Fruit fly (Drosophila melanogaster): ENCODE results near the gene Task6.

The Task6 gene

DNA sequence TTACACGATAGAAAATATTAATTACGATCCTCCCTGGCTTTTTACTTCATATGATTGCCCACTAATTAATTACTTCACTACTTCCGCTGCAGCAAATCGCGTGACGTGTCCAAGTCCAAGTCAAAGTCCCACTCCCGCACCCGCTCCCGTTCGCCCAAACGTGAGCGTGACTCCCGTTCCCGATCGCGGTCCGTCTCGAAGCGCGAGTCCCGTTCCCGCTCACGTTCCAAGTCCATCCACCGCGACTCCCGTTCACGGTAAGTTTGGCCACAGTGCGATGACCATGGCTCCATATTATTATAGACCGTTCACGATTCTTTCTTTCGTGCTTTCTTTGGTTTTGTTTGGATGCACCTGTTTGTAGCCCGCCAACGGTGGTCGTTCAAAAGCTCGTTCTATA lies 8.3 kb downstream of the Task6 start:
- TF ChIP-seq D1 (tag; optimal IDR thresholded peaks at IDR 0.05) (no peak), fd96Ca (GFP tag; IDR thresholded peaks at IDR 0.05) (no peak), Pif1B (GFP tag; optimal IDR thresholded peaks at IDR 0.05) (no peak), CG10348 (GFP tag; IDR thresholded peaks at IDR 0.05) (no peak), Snoo (tag; optimal IDR thresholded peaks at IDR 0.05) (no peak), gl (tag; optimal IDR thresholded peaks at IDR 0.05) (no peak)

- TF ChIP-seq Pif1A (GFP tag; optimal IDR thresholded peaks at IDR 0.05) (no peak), fd96Ca (GFP tag; IDR thresholded peaks at IDR 0.05) (no peak), CG13204 (GFP tag; optimal IDR thresholded peaks at IDR 0.05) (no peak), gl (tag; optimal IDR thresholded peaks at IDR 0.05) (no peak), CG12605 (GFP tag; IDR thresholded peaks at IDR 0.05) (no peak), CG10348 (GFP tag; IDR thresholded peaks at IDR 0.05) (no peak), CG15710 (tag; optimal IDR thresholded peaks at IDR 0.05) (no peak), CG32121 (GFP tag; IDR thresholded peaks at IDR 0.05) (no peak), Pif1B (GFP tag; optimal IDR thresholded peaks at IDR 0.05) (no peak), Snoo (tag; optimal IDR thresholded peaks at IDR 0.05) (no peak), D1 (tag; optimal IDR thresholded peaks at IDR 0.05) (no peak), CG14655 (GFP tag; optimal IDR thresholded peaks at IDR 0.05) (no peak), rn (GFP tag; IDR thresholded peaks at IDR 0.05) (no peak), CG9948 (tag; optimal IDR thresholded peaks at IDR 0.05) (no peak), CG8159 (tag; optimal IDR thresholded peaks at IDR 0.05) (no peak), CG8301 (tag; optimal IDR thresholded peaks at IDR 0.05) (no peak)
Measured at dm6 chr3R:13662149-13662548, 12.2 kb downstream of the Task6 start.

DNA sequence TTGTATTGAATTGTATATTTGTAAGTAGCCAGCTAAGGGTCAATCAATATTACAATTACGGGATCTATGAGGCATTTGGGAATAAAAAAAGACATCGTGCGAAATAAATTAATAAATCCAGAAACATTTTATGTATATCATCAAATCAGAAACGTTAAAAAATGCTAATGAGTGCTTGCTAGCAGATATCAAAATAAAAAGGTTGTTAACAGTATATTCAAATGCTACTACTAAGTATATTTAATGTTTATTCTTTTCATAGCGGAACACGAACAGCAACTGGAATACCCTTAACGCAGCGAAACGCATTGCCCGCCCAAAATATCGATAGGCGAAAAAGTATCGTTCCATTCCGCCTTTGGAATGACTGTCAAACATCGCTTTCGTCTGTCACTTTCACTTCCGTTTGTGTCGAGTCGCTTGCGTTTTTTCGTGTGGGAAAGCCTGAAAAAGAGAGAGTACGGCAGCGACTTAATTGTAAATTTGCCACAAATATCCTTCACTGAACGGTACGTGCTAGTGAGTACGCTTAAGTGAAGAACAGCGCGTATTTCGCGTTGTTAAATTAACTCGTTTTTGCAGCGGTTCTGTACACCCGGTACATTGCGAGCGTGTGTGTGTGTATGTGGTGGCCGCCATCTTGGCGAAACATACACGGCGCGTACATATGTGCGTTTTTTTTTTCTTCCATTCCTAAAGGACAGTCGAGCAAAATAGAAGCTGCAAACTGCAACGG lies 13.2 kb downstream of the Task6 start, which contains the start of gene B52:
Gene B52, plus strand, starts transcription at position 388 of the 736 bp plus-strand sequence.
- TF ChIP-seq CG10348 (GFP tag; IDR thresholded peaks at IDR 0.05) (no peak), fd96Ca (GFP tag; IDR thresholded peaks at IDR 0.05) (peak; percentile 30; the same call in 1 of the 3 replicates), CG8159 (tag; optimal IDR thresholded peaks at IDR 0.05) (no peak), CG9948 (tag; optimal IDR thresholded peaks at IDR 0.05) (no peak), Pif1A (GFP tag; optimal IDR thresholded peaks at IDR 0.05) (peak; percentile 44), CG8301 (tag; optimal IDR thresholded peaks at IDR 0.05) (peak; percentile 44), CG15710 (tag; optimal IDR thresholded peaks at IDR 0.05) (peak; percentile 18), EcR (GFP tag; optimal IDR thresholded peaks at IDR 0.05) (peak; percentile 23), Snoo (tag; optimal IDR thresholded peaks at IDR 0.05) (peak; percentile 73), CG14655 (GFP tag; optimal IDR thresholded peaks at IDR 0.05) (no peak), Ets98B (GFP tag; IDR thresholded peaks at IDR 0.05) (peak; percentile 43), rn (GFP tag; IDR thresholded peaks at IDR 0.05) (no peak), Pif1B (GFP tag; optimal IDR thresholded peaks at IDR 0.05) (peak; percentile 54), CG17806 (tag; optimal IDR thresholded peaks at IDR 0.05) (no peak), CG32121 (GFP tag; IDR thresholded peaks at IDR 0.05) (peak; percentile 30; the same call in 1 of the 2 replicates), D1 (tag; optimal IDR thresholded peaks at IDR 0.05) (no peak), CG13204 (GFP tag; optimal IDR thresholded peaks at IDR 0.05) (no peak), CG12605 (GFP tag; IDR thresholded peaks at IDR 0.05) (0 out of 2 replicates have a peak, but pooled peaks have one; percentile 33), gl (tag; optimal IDR thresholded peaks at IDR 0.05) (peak; percentile 48), CG34367 (tag; optimal IDR thresholded peaks at IDR 0.05) (peak; percentile 31), CG4496 (GFP tag; IDR thresholded peaks at IDR 0.05) (peak; percentile 60; the same call in 1 of the 3 replicates)

DNA sequence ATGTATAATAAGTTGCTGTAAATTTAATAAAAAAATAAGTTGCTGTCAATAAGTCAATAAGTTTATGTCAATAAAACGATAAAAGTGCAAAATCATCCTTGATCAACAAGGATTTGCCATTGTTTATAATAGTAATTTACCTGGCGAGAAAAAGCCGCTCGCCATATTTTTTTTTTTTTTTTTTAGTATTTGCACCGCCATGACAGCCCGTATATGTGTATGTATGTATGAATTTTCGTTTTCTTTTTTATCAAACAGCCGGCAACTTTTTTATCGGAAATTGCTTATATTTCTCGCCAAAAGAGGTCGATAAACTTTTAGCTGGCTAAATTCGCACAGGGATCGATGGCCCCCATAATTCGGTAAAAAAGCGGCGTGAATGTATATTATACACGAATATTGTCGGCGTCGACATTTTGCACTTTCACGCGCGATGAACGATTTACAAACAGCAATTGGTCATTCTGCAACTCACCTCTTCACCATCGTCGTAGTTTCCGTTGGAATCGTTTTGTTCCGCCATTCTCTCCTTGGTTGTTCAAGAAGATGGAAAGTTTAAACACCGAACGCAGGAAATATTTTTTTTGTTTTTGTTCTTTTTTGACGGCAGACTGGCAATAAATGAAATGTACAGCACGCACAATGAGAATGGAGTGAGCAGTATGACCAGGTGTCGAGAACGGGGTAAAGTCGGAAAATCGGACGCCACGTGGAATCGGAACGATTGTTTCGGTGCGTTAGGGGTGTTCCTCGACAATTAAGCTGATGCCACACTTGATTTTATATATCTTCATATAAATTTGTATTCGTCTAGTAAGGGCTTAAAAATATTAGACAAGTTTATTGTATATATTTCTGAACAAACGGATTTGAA lies 14.2 kb downstream of the Task6 start, which contains the start of gene Hrb87F:
Gene Hrb87F, minus strand, starts transcription at position 667 of the 874 bp plus-strand sequence.
- peak; percentile 81 for TF ChIP-seq EcR (GFP tag; optimal IDR thresholded peaks at IDR 0.05)
- peak; percentile 45 for TF ChIP-seq gl (tag; optimal IDR thresholded peaks at IDR 0.05)
- no peak for TF ChIP-seq CG8159 (tag; optimal IDR thresholded peaks at IDR 0.05)
- no peak for TF ChIP-seq Pif1A (GFP tag; optimal IDR thresholded peaks at IDR 0.05)
- TF ChIP-seq CG4496 (GFP tag; IDR thresholded peaks at IDR 0.05): peak; percentile 61
- peak; percentile 5; the same call in 1 of the 2 replicates for TF ChIP-seq CG12605 (GFP tag; IDR thresholded peaks at IDR 0.05)
- no peak for TF ChIP-seq CG13204 (GFP tag; optimal IDR thresholded peaks at IDR 0.05)
- peak; percentile 38; the same call in 1 of the 3 replicates for TF ChIP-seq fd96Ca (GFP tag; IDR thresholded peaks at IDR 0.05)
- 0 out of 2 replicates have a peak, but pooled peaks have one; percentile 18 for TF ChIP-seq CG32121 (GFP tag; IDR thresholded peaks at IDR 0.05)
- TF ChIP-seq CG15710 (tag; optimal IDR thresholded peaks at IDR 0.05): peak; percentile 23
- TF ChIP-seq CG17806 (tag; optimal IDR thresholded peaks at IDR 0.05): no peak

DNA sequence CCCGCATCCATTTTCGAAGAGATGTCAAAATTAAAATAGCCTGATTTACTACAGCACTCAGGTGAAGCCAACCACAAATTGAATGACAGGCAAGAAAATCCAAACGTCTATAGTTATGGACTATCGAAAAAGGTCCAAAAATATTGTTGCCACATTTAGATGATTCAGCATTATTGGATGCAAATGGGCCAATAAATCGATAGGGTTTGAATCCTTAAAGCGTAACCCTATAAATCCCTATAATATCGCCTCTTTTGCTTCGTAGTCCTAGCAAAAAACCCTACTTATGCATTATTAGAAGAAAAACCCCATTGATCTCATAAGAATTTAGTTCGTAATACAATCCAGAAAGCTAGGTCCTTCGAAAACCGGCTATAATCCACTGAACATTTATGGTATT lies 18.0 kb downstream of the Task6 start, which contains the start of gene Rbp4:
Gene Rbp4, minus strand, starts transcription at position 101 of the 400 bp plus-strand sequence.
- TF ChIP-seq CG13204 (GFP tag; optimal IDR thresholded peaks at IDR 0.05): no peak
- TF ChIP-seq CG15710 (tag; optimal IDR thresholded peaks at IDR 0.05): no peak
- no peak for TF ChIP-seq Pif1A (GFP tag; optimal IDR thresholded peaks at IDR 0.05)
- no peak for TF ChIP-seq CG8301 (tag; optimal IDR thresholded peaks at IDR 0.05)
- no peak for TF ChIP-seq CG9948 (tag; optimal IDR thresholded peaks at IDR 0.05)
- TF ChIP-seq CG4496 (GFP tag; IDR thresholded peaks at IDR 0.05): no peak
- TF ChIP-seq Pif1B (GFP tag; optimal IDR thresholded peaks at IDR 0.05): no peak
- TF ChIP-seq CG17806 (tag; optimal IDR thresholded peaks at IDR 0.05): no peak
- no peak for TF ChIP-seq CG14655 (GFP tag; optimal IDR thresholded peaks at IDR 0.05)
- TF ChIP-seq D1 (tag; optimal IDR thresholded peaks at IDR 0.05): no peak
- TF ChIP-seq fd96Ca (GFP tag; IDR thresholded peaks at IDR 0.05): no peak
- no peak for TF ChIP-seq CG12605 (GFP tag; IDR thresholded peaks at IDR 0.05)
- no peak for TF ChIP-seq CG34367 (tag; optimal IDR thresholded peaks at IDR 0.05)
- no peak for TF ChIP-seq CG10348 (GFP tag; IDR thresholded peaks at IDR 0.05)

Data from whole organism, pupa.